Fruit fly (Drosophila melanogaster): ENCODE results near the gene XNP.
A peak's percentile ranks its signal among the peaks of the same experiment; 100 is the strongest.

The XNP gene

DNA sequence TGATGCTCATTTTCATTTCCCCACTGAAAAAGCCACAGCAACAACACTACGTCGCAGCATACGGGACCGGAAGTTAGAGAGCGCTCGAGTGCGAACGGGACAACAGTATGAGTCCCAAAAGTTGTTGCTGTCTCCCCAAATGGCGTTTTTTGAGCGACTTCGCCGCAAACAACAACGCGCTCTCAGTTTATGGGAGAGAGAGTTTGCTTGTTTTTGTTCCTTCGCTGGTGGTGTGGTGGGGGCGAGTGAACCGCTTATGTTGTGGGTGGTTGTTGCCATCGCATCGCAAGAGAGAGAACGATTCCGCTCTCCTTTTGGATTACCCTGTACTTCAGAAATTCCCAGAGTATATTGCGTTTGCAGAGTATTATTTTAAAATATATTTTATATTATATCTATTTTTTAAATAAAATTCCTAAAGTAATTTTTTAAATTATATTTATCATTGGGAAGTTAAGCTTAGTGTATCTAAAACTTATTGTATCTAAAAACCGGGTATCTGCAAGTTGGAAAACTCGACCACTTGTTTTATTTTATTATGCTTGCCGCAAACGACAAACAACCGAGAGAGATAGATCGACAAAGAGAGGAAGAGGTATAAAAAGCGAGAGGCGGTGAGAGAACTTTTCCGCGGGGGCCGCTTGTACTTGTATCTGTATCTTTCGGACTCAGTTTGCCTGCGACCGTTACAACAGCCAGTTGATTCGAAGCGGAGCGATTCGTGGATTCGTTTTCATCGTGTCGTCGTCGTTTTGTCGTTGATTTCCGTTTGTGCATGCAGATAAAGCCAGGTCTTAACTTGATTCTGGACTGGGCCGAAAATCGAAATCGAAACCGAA lies 33.0 kb upstream of the XNP start, which contains the start of gene msi (continued):
- TF ChIP-seq CG12942 (GFP tag; optimal IDR thresholded peaks at IDR 0.05) (peak; percentile 97), B-H2 (GFP tag; optimal IDR thresholded peaks at IDR 0.05) (peak; percentile 77), CG2199 (GFP tag; IDR thresholded peaks at IDR 0.05) (peak; percentile 97), phol (tag; optimal IDR thresholded peaks at IDR 0.05) (peak; percentile 99), CG11093 (GFP tag; IDR thresholded peaks at IDR 0.05) (peak; percentile 99), Scr (GFP tag; IDR thresholded peaks at IDR 0.05; ENCODE audit: partially characterized antibody) (peak; percentile 36; the same call in 1 of the 2 replicates), CG18011 (GFP tag; optimal IDR thresholded peaks at IDR 0.05) (peak; percentile 84), CG7987 (GFP tag; optimal IDR thresholded peaks at IDR 0.05) (peak; percentile 87), h (optimal IDR thresholded peaks at IDR 0.05) (no peak), CG10274 (GFP tag; optimal IDR thresholded peaks at IDR 0.05) (peak; percentile 86), repo (GFP tag; optimal IDR thresholded peaks at IDR 0.05) (peak; percentile 5), CG8290 (GFP tag; optimal IDR thresholded peaks at IDR 0.05) (peak; percentile 86), CG8290 (tag; optimal IDR thresholded peaks at IDR 0.05) (peak; percentile 16 to 94), Optix (GFP tag; IDR thresholded peaks at IDR 0.05) (peak; percentile 88), CG4424 (GFP tag; optimal IDR thresholded peaks at IDR 0.05) (peak; percentile 97), CG6254 (GFP tag; optimal IDR thresholded peaks at IDR 0.05) (peak; percentile 96), Drgx (GFP tag; IDR thresholded peaks at IDR 0.05) (peak; percentile 99), Taf1 (GFP tag; IDR thresholded peaks at IDR 0.05) (peak; percentile 97), twi (tag; optimal IDR thresholded peaks at IDR 0.05) (peak; percentile 98), wdn (GFP tag; IDR thresholded peaks at IDR 0.05) (peak; percentile 96), CrebB (tag; optimal IDR thresholded peaks at IDR 0.05) (peak; percentile 95), CG6683 (GFP tag; optimal IDR thresholded peaks at IDR 0.05) (peak; percentile 98), CG4328 (GFP tag; optimal IDR thresholded peaks at IDR 0.05) (peak; percentile 94), CG31388 (GFP tag; optimal IDR thresholded peaks at IDR 0.05) (peak; percentile 93), CG10543 (GFP tag; optimal IDR thresholded peaks at IDR 0.05) (peak; percentile 97), TFAM (GFP tag; optimal IDR thresholded peaks at IDR 0.05) (no peak), ato (GFP tag; IDR thresholded peaks at IDR 0.05; ENCODE audit: partially characterized antibody) (no peak; the same call in 1 of the 2 replicates), CG3995 (GFP tag; optimal IDR thresholded peaks at IDR 0.05) (peak; percentile 8), Kr (GFP tag; optimal IDR thresholded peaks at IDR 0.05) (peak; percentile 50), CG17802 (tag; optimal IDR thresholded peaks at IDR 0.05) (peak; percentile 89), Max (GFP tag; optimal IDR thresholded peaks at IDR 0.05) (peak; percentile 97), CG9876 (GFP tag; optimal IDR thresholded peaks at IDR 0.05) (no peak), CG2202 (tag; optimal IDR thresholded peaks at IDR 0.05) (peak; percentile 98), CG4282 (GFP tag; optimal IDR thresholded peaks at IDR 0.05) (no peak), Hey (tag; optimal IDR thresholded peaks at IDR 0.05) (no peak), Fer2 (tag; optimal IDR thresholded peaks at IDR 0.05) (peak; percentile 97), abd-A (tag; optimal IDR thresholded peaks at IDR 0.05) (peak; percentile 97), CG4360 (GFP tag; IDR thresholded peaks at IDR 0.05) (peak; percentile 88), ind (GFP tag; optimal IDR thresholded peaks at IDR 0.05) (peak; percentile 97), nerfin-1 (tag; optimal IDR thresholded peaks at IDR 0.05) (peak; percentile 98), sisA (GFP tag; IDR thresholded peaks at IDR 0.05) (peak; percentile 99), wor (GFP tag; IDR thresholded peaks at IDR 0.05) (peak; percentile 99), fru (optimal IDR thresholded peaks at IDR 0.05) (no peak), dpn (GFP tag; optimal IDR thresholded peaks at IDR 0.05) (peak; percentile 71 to 98), CG1024 (GFP tag; IDR thresholded peaks at IDR 0.05) (peak; percentile 95), CG18476 (GFP tag; optimal IDR thresholded peaks at IDR 0.05) (peak; percentile 94), Trl (optimal IDR thresholded peaks at IDR 0.05) (peak; percentile 91 to 97), Trl (GFP tag; optimal IDR thresholded peaks at IDR 0.05) (peak; percentile 54), CG17359 (tag; optimal IDR thresholded peaks at IDR 0.05) (peak; percentile 99), Gsc (GFP tag; IDR thresholded peaks at IDR 0.05) (peak; percentile 96)

Data from whole organism, embryonic.